Fruit fly (Drosophila melanogaster) whole organism, adult: ENCODE results near the gene CG4822.

Source experiments
- CG11617 ChIP-seq: fragments of 200-800 bp; sonication (Bioruptor generic); optimal IDR thresholded peaks from 2 replicates; lab custom pipeline; 2017; ENCODE audit warnings: mild to moderate bottlenecking, missing biosample characterization, missing genetic modification reagents, missing genetic modification characterization
- CG14711 ChIP-seq: fragments of 200-800 bp; sonication (Bioruptor generic); optimal IDR thresholded peaks from 2 replicates; lab custom pipeline; 2018; ENCODE audit warnings: missing biosample characterization, mild to moderate bottlenecking, missing genetic modification characterization, moderate library complexity
- CG7045 ChIP-seq: fragments of 200-800 bp; sonication (Bioruptor generic); optimal IDR thresholded peaks from 2 replicates; lab custom pipeline; 2017; ENCODE audit warnings: missing biosample characterization, mild to moderate bottlenecking, missing genetic modification characterization
- Clk ChIP-seq: fragments of 200-800 bp; sonication (Bioruptor generic); optimal IDR thresholded peaks from 2 replicates; lab custom pipeline; 2017; ENCODE audit warnings: missing biosample characterization, missing genetic modification characterization
- Crg-1 ChIP-seq: fragments of 200-800 bp; sonication (Bioruptor generic); optimal IDR thresholded peaks from 2 replicates; lab custom pipeline; 2016; ENCODE audit warnings: missing biosample characterization, missing genetic modification characterization
- bab1 ChIP-seq: fragments of 200-800 bp; sonication (Bioruptor generic); optimal IDR thresholded peaks from 3 replicates; lab custom pipeline; 2019; ENCODE audit warnings: missing biosample characterization, mild to moderate bottlenecking, missing genetic modification characterization, moderate library complexity
- cnc ChIP-seq, 2 experiments: fragments of >200 bp; optimal IDR thresholded peaks; 2 replicates each; lab custom pipeline; 2017
- kay ChIP-seq: fragments of 200-800 bp; sonication (Bioruptor generic); peaks from one replicate; lab custom pipeline; 2016; ENCODE audit warnings: missing biosample characterization, missing genetic modification characterization, borderline replicate concordance
- tj ChIP-seq: fragments of 200-800 bp; sonication (Bioruptor generic); optimal IDR thresholded peaks from 3 replicates; lab custom pipeline; 2017; ENCODE audit warnings: missing biosample characterization, mild to moderate bottlenecking, missing genetic modification characterization, moderate library complexity

- TF ChIP-seq Clk (no peak), bab1 (GFP tag; lab: Kevin White, UChicago) (no peak), cnc (optimal IDR thresholded peaks at IDR 0.05; lab: Kevin White, UChicago) (no peak), CG7045 (GFP tag; lab: Kevin White, UChicago) (no peak), CG14711 (tag; lab: Kevin White, UChicago) (no peak), CG11617 (GFP tag; lab: Kevin White, UChicago) (peak; percentile 21), tj (GFP tag; lab: Kevin White, UChicago) (no peak), Crg-1 (peak; percentile 29), kay (GFP tag; lab: Kevin White, UChicago) (peak; percentile 94)
These were observed 13.2 kb upstream of the CG4822 start for dm6 chr2L:134563-135382.
